Fruit fly (Drosophila melanogaster): ENCODE results near the gene lmgA.

Gene lmgA

DNA sequence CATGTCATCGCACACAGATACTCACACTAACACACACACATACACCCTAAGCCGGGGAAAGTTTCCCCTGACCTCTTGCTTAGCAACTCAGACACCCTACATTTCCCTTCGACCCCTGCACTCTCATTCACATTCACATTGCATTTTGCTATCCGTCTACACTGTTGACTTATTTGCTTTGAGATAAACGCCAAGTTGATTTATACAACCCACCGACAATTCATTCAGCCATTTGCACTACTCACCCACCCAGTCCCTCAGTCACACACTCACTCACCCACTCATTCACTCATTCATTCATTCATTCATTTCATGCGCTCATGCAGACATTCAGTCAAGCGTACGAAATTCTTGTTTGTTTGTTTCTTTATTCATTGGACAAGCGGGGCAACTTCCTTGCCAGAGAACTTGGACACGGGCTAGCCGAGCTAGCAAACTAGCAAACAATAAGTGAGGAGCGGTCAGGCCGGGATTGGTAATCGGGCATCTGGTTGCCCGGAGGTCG lies 48.1 kb upstream of the lmgA start:
- TF ChIP-seq pdm3 (GFP tag; optimal IDR thresholded peaks at IDR 0.05) (no peak), Ets21C (GFP tag; optimal IDR thresholded peaks at IDR 0.05) (no peak), CG6163 (GFP tag; IDR thresholded peaks at IDR 0.05) (0 out of 3 replicates have a peak, but pooled peaks have one; percentile 44), fkh (GFP tag; optimal IDR thresholded peaks at IDR 0.05) (peak; percentile 51), achi (GFP tag; optimal IDR thresholded peaks at IDR 0.05) (no peak), lz (GFP tag; optimal IDR thresholded peaks at IDR 0.05) (no peak), topi (GFP tag; optimal IDR thresholded peaks at IDR 0.05) (no peak), Gug (GFP tag; IDR thresholded peaks at IDR 0.05) (no peak), net (GFP tag; optimal IDR thresholded peaks at IDR 0.05) (no peak), CG15336 (GFP tag; IDR thresholded peaks at IDR 0.05) (0 out of 2 replicates have a peak, but pooled peaks have one; percentile 15), CG10669 (GFP tag; optimal IDR thresholded peaks at IDR 0.05) (no peak), Eip78C (GFP tag) (peak; percentile 20)

DNA sequence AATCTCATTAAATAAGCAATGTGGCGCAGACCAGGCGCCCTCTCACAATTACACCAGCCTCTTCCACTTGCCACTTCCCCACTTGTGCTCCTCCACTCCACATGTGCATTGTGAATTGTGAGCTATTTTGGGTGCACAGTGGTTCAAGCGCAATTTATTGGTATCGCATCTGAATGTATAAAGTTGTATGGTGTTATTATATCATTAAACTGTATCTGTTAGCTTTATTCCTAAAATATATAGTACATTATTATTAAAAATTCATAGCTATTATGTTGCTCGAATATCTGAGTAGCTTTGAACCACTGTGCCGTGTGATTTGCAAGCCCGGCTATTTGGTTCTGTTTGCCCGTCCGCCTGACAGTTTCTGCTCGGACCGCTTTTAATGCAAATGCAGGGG lies 46.5 kb upstream of the lmgA start:
- TF ChIP-seq esn (GFP tag; optimal IDR thresholded peaks at IDR 0.05) (peak; percentile 91), cyc (GFP tag; optimal IDR thresholded peaks at IDR 0.05) (peak; percentile 82), CG10631 (GFP tag; optimal IDR thresholded peaks at IDR 0.05) (peak; percentile 97), CG7368 (GFP tag; optimal IDR thresholded peaks at IDR 0.05) (peak; percentile 84), CG32006 (GFP tag; optimal IDR thresholded peaks at IDR 0.05) (peak; percentile 92), CG11294 (GFP tag; IDR thresholded peaks at IDR 0.05) (peak; percentile 91), pdm3 (GFP tag; optimal IDR thresholded peaks at IDR 0.05) (peak; percentile 93), CG3032 (tag; optimal IDR thresholded peaks at IDR 0.05) (peak; percentile 91), CG11902 (GFP tag; optimal IDR thresholded peaks at IDR 0.05) (peak; percentile 84), Eip75B (GFP tag; optimal IDR thresholded peaks at IDR 0.05) (peak; percentile 88), eg (GFP tag; IDR thresholded peaks at IDR 0.05) (peak; percentile 95), CG6276 (GFP tag; optimal IDR thresholded peaks at IDR 0.05) (peak; percentile 90), CG8319 (GFP tag; optimal IDR thresholded peaks at IDR 0.05) (peak; percentile 85), Hr4 (GFP tag; optimal IDR thresholded peaks at IDR 0.05) (peak; percentile 86), OdsH (GFP tag; optimal IDR thresholded peaks at IDR 0.05) (peak; percentile 95), fd85E (GFP tag; optimal IDR thresholded peaks at IDR 0.05) (peak; percentile 75), CG16779 (tag; optimal IDR thresholded peaks at IDR 0.05) (peak; percentile 86), CG3919 (GFP tag; optimal IDR thresholded peaks at IDR 0.05) (peak; percentile 95), dac (GFP tag; optimal IDR thresholded peaks at IDR 0.05) (peak; percentile 79), CG15336 (GFP tag; IDR thresholded peaks at IDR 0.05) (peak; percentile 95), Hr38 (GFP tag; optimal IDR thresholded peaks at IDR 0.05) (no peak), CG4318 (GFP tag; optimal IDR thresholded peaks at IDR 0.05) (peak; percentile 77), CG9139 (GFP tag; optimal IDR thresholded peaks at IDR 0.05) (peak; percentile 93), lz (GFP tag; optimal IDR thresholded peaks at IDR 0.05) (peak; percentile 85), CG1621 (tag; optimal IDR thresholded peaks at IDR 0.05) (peak; percentile 94), Hr39 (GFP tag; optimal IDR thresholded peaks at IDR 0.05) (peak; percentile 82), CG8119 (GFP tag; IDR thresholded peaks at IDR 0.05) (peak; percentile 96), dsx (GFP tag; optimal IDR thresholded peaks at IDR 0.05; ENCODE audit: poor library complexity, severe bottlenecking) (peak; percentile 91), Gug (GFP tag; IDR thresholded peaks at IDR 0.05) (peak; percentile 94), Smox (GFP tag; optimal IDR thresholded peaks at IDR 0.05) (peak; percentile 88), net (GFP tag; optimal IDR thresholded peaks at IDR 0.05) (peak; percentile 94), Lpt (GFP tag; optimal IDR thresholded peaks at IDR 0.05) (peak; percentile 87), acj6 (GFP tag; optimal IDR thresholded peaks at IDR 0.05) (peak; percentile 94), Ets96B (tag; optimal IDR thresholded peaks at IDR 0.05) (peak; percentile 95), CG31627 (GFP tag; optimal IDR thresholded peaks at IDR 0.05) (peak; percentile 77), Blimp-1 (GFP tag; optimal IDR thresholded peaks at IDR 0.05) (peak; percentile 48), Sox102F (GFP tag; optimal IDR thresholded peaks at IDR 0.05) (peak; percentile 83), CG6808 (GFP tag; optimal IDR thresholded peaks at IDR 0.05) (peak; percentile 92), CG10669 (GFP tag; optimal IDR thresholded peaks at IDR 0.05) (peak; percentile 93), fkh (GFP tag; optimal IDR thresholded peaks at IDR 0.05) (no peak), CG34406 (GFP tag; optimal IDR thresholded peaks at IDR 0.05) (peak; percentile 90), svp (GFP tag) (peak; percentile 95), CG11762 (GFP tag; optimal IDR thresholded peaks at IDR 0.05; ENCODE audit: insufficient read depth) (peak; percentile 91), salr (GFP tag; optimal IDR thresholded peaks at IDR 0.05) (peak; percentile 90 to 93)

Data from whole organism, prepupa.